Fruit fly (Drosophila melanogaster) whole organism, embryonic: ENCODE results near the gene Drgx.

Source experiments
- CG10543 ChIP-seq: fragments of 200-800 bp; sonication (Bioruptor generic); optimal IDR thresholded peaks from 3 replicates; lab custom pipeline; 2017; ENCODE audit warnings: missing biosample characterization, mild to moderate bottlenecking, missing genetic modification characterization, moderate library complexity
- CG10959 ChIP-seq: fragments of 200-800 bp; sonication (Bioruptor generic); IDR thresholded peaks from 2 replicates; pipeline ENCODE4 v1.3.6; 2022; ENCODE audit warnings: missing biosample characterization, missing genetic modification characterization
- CG11247 ChIP-seq: fragments of 200-800 bp; sonication (Bioruptor generic); IDR thresholded peaks from 2 replicates; pipeline ENCODE4 v1.3.6; 2022; ENCODE audit warnings: missing biosample characterization, missing genetic modification characterization
- CG11398 ChIP-seq: fragments of 200-800 bp; sonication (Bioruptor generic); optimal IDR thresholded peaks from 2 replicates; lab custom pipeline; 2016; ENCODE audit warnings: missing biosample characterization, missing genetic modification characterization
- CG11723 ChIP-seq: fragments of 200-800 bp; sonication (Bioruptor generic); optimal IDR thresholded peaks from 2 replicates; lab custom pipeline; 2017; ENCODE audit warnings: missing biosample characterization, mild to moderate bottlenecking, missing genetic modification characterization
- CG12942 ChIP-seq: fragments of 200-800 bp; sonication (Bioruptor generic); optimal IDR thresholded peaks from 3 replicates; lab custom pipeline; 2016; ENCODE audit warnings: missing biosample characterization, missing genetic modification characterization
- CG13287 ChIP-seq: fragments of 200-800 bp; sonication (Bioruptor generic); IDR thresholded peaks from 2 replicates; pipeline ENCODE4 v1.3.6; 2022; ENCODE audit warnings: missing biosample characterization, missing genetic modification characterization; ENCODE audit not compliant: partially characterized antibody
- CG14965 ChIP-seq: fragments of 200-800 bp; sonication (Bioruptor generic); optimal IDR thresholded peaks from 2 replicates; lab custom pipeline; 2016; ENCODE audit warnings: missing biosample characterization, missing genetic modification characterization, borderline replicate concordance
- CG15073 ChIP-seq: fragments of 200-800 bp; sonication (Bioruptor generic); optimal IDR thresholded peaks from 2 replicates; lab custom pipeline; 2016; ENCODE audit warnings: missing biosample characterization, missing genetic modification characterization
- CG1602 ChIP-seq: fragments of 200-800 bp; sonication (Bioruptor generic); optimal IDR thresholded peaks from 3 replicates; lab custom pipeline; 2016; ENCODE audit warnings: missing biosample characterization, missing genetic modification characterization
- CG17568 ChIP-seq: fragments of 200-800 bp; sonication (Bioruptor generic); optimal IDR thresholded peaks from 2 replicates; lab custom pipeline; 2018; ENCODE audit warnings: missing biosample characterization, mild to moderate bottlenecking, missing genetic modification characterization, moderate library complexity
- CG1832 ChIP-seq: fragments of 200-800 bp; sonication (Bioruptor generic); optimal IDR thresholded peaks from 2 replicates; lab custom pipeline; 2017; ENCODE audit warnings: missing biosample characterization, mild to moderate bottlenecking, missing genetic modification characterization, inconsistent platforms
- CG2129 ChIP-seq: fragments of 200-800 bp; sonication (Bioruptor generic); IDR thresholded peaks from 2 replicates; pipeline ENCODE4 v1.3.6; 2022; ENCODE audit warnings: missing biosample characterization, missing genetic modification characterization; ENCODE audit not compliant: partially characterized antibody
- CG34376 ChIP-seq: fragments of 200-800 bp; sonication (Bioruptor generic); optimal IDR thresholded peaks from 2 replicates; lab custom pipeline; 2018; ENCODE audit warnings: missing biosample characterization, mild to moderate bottlenecking, missing genetic modification characterization
- CG4282 ChIP-seq: fragments of 200-800 bp; sonication (Bioruptor generic); optimal IDR thresholded peaks from 2 replicates; lab custom pipeline; 2016; ENCODE audit warnings: missing biosample characterization, missing genetic modification characterization
- CG4328 ChIP-seq: fragments of 200-800 bp; sonication (Bioruptor generic); optimal IDR thresholded peaks from 3 replicates; lab custom pipeline; 2017; ENCODE audit warnings: missing biosample characterization, missing genetic modification reagents, missing genetic modification characterization
- CG6765 ChIP-seq: fragments of 200-800 bp; sonication (Bioruptor generic); optimal IDR thresholded peaks from 3 replicates; lab custom pipeline; 2017; ENCODE audit warnings: missing biosample characterization, mild to moderate bottlenecking, missing genetic modification characterization
- CG7963 ChIP-seq: fragments of 200-800 bp; sonication (Bioruptor generic); IDR thresholded peaks from 3 replicates; pipeline ENCODE4 v1.3.6; 2022; ENCODE audit warnings: missing biosample characterization, missing genetic modification characterization; ENCODE audit not compliant: partially characterized antibody
- CTCF ChIP-seq: fragments of 200-800 bp; sonication (Bioruptor generic); optimal IDR thresholded peaks from 2 replicates; lab custom pipeline; 2017; ENCODE audit warnings: missing biosample characterization, mild to moderate bottlenecking, missing genetic modification characterization, moderate library complexity
- CkIIα-i1 ChIP-seq: fragments of 200-800 bp; sonication (Bioruptor generic); IDR thresholded peaks from 2 replicates; pipeline ENCODE4 v1.3.6; 2022; ENCODE audit warnings: missing biosample characterization, missing genetic modification characterization
- Drgx ChIP-seq: fragments of 200-800 bp; sonication (Bioruptor generic); IDR thresholded peaks from 2 replicates; pipeline ENCODE4 v1.3.6; 2022; ENCODE audit warnings: missing biosample characterization, missing genetic modification characterization
- GATAe ChIP-seq: fragments of 200-800 bp; sonication (Bioruptor generic); conservative IDR thresholded peaks from 2 replicates; pipeline ENCODE4 v1.3.6; 2022; ENCODE audit warnings: missing biosample characterization, missing genetic modification characterization
- HLH4C ChIP-seq: fragments of 200-800 bp; sonication (Bioruptor generic); IDR thresholded peaks from 3 replicates; pipeline ENCODE4 v1.3.6; 2022; ENCODE audit warnings: missing biosample characterization, missing genetic modification characterization; ENCODE audit not compliant: partially characterized antibody
- HmgZ ChIP-seq: fragments of 200-800 bp; sonication (Bioruptor generic); optimal IDR thresholded peaks from 2 replicates; lab custom pipeline; 2018; ENCODE audit warnings: missing biosample characterization, mild to moderate bottlenecking, missing genetic modification characterization
- Med ChIP-seq: fragments of 200-800 bp; sonication (Bioruptor generic); peaks from one replicate; lab custom pipeline; 2016; ENCODE audit warnings: missing biosample characterization, missing genetic modification characterization, mild to moderate bottlenecking, inconsistent platforms, moderate library complexity
- NK7.1 ChIP-seq: fragments of 200-800 bp; sonication (Bioruptor generic); optimal IDR thresholded peaks from 3 replicates; lab custom pipeline; 2016; ENCODE audit warnings: missing biosample characterization, missing genetic modification characterization
- Trl ChIP-seq, 3 experiments: fragments of >200 bp in 2 of 3; fragments of 200-800 bp in 1 of 3; sonication (Bioruptor generic) in 1 of 3; optimal IDR thresholded peaks; 2 replicates in 1 of 3; 3 replicates in 2 of 3; lab custom pipeline; 2016 to 2017; ENCODE audit warnings: missing biosample characterization in 1 of 3, missing genetic modification characterization in 1 of 3
- ap ChIP-seq: fragments of 200-800 bp; sonication (Bioruptor generic); IDR thresholded peaks from 2 replicates; pipeline ENCODE4 v1.3.6; 2022; ENCODE audit warnings: missing biosample characterization, missing genetic modification characterization
- bbx ChIP-seq: fragments of 200-800 bp; sonication (Bioruptor generic); IDR thresholded peaks from 2 replicates; pipeline ENCODE4 v1.3.6; 2022; ENCODE audit warnings: missing biosample characterization, missing genetic modification characterization; ENCODE audit not compliant: partially characterized antibody
- btn ChIP-seq: fragments of 200-800 bp; sonication (Bioruptor generic); optimal IDR thresholded peaks from 2 replicates; lab custom pipeline; 2016; ENCODE audit warnings: missing biosample characterization, missing genetic modification characterization
- dan ChIP-seq: fragments of 200-800 bp; sonication (Bioruptor generic); IDR thresholded peaks from 2 replicates; pipeline ENCODE4 v1.3.6; 2022; ENCODE audit warnings: missing biosample characterization, missing genetic modification characterization
- emc ChIP-seq: fragments of 200-800 bp; sonication (Bioruptor generic); optimal IDR thresholded peaks from 2 replicates; lab custom pipeline; 2016; ENCODE audit warnings: missing biosample characterization, missing genetic modification characterization
- grn ChIP-seq: fragments of 200-800 bp; sonication (Bioruptor generic); optimal IDR thresholded peaks from 3 replicates; lab custom pipeline; 2017; ENCODE audit warnings: missing biosample characterization, missing genetic modification characterization
- gsb-n ChIP-seq: fragments of 200-800 bp; sonication (Bioruptor generic); optimal IDR thresholded peaks from 3 replicates; lab custom pipeline; 2018; ENCODE audit warnings: missing biosample characterization, mild to moderate bottlenecking, missing genetic modification characterization
- lilli ChIP-seq: fragments of 200-800 bp; sonication (Bioruptor generic); optimal IDR thresholded peaks from 3 replicates; lab custom pipeline; 2016; ENCODE audit warnings: missing biosample characterization, missing genetic modification characterization
- lov ChIP-seq, 2 experiments: fragments of 200-800 bp in 1 of 2; fragments of >200 bp in 1 of 2; sonication (Bioruptor generic) in 1 of 2; IDR thresholded peaks in 1 of 2; optimal IDR thresholded peaks in 1 of 2; 2 replicates in 1 of 2; 3 replicates in 1 of 2; pipeline versions ENCODE4 v1.3.6 to Lab custom; 2017 to 2022; ENCODE audit warnings: missing biosample characterization in 1 of 2, missing genetic modification characterization in 1 of 2
- mirr ChIP-seq: fragments of 200-800 bp; sonication (Bioruptor generic); optimal IDR thresholded peaks from 3 replicates; lab custom pipeline; 2018; ENCODE audit warnings: missing biosample characterization, mild to moderate bottlenecking, missing genetic modification characterization
- nmo ChIP-seq: fragments of 200-800 bp; sonication (Bioruptor generic); optimal IDR thresholded peaks from 2 replicates; lab custom pipeline; 2018; ENCODE audit warnings: missing biosample characterization, mild to moderate bottlenecking, missing genetic modification characterization, moderate library complexity
- onecut ChIP-seq: fragments of 200-800 bp; sonication (Bioruptor generic); IDR thresholded peaks from 2 replicates; pipeline ENCODE4 v1.3.6; 2022; ENCODE audit warnings: missing biosample characterization, missing genetic modification characterization
- pfk ChIP-seq: fragments of 200-800 bp; sonication (Bioruptor generic); optimal IDR thresholded peaks from 2 replicates; lab custom pipeline; 2018; ENCODE audit warnings: missing biosample characterization, mild to moderate bottlenecking, missing genetic modification characterization, moderate library complexity
- run ChIP-seq: fragments of 200-800 bp; sonication (Bioruptor generic); optimal IDR thresholded peaks from 3 replicates; lab custom pipeline; 2018; ENCODE audit warnings: missing biosample characterization, mild to moderate bottlenecking, missing genetic modification characterization
- sd ChIP-seq: fragments of 200-800 bp; sonication (Bioruptor generic); optimal IDR thresholded peaks from 3 replicates; lab custom pipeline; 2018; ENCODE audit warnings: missing biosample characterization, mild to moderate bottlenecking, missing genetic modification characterization, moderate library complexity
- seq ChIP-seq: fragments of 200-800 bp; sonication (Bioruptor generic); IDR thresholded peaks from 2 replicates; pipeline ENCODE4 v1.3.6; 2022; ENCODE audit warnings: missing biosample characterization, missing genetic modification characterization
- sima ChIP-seq: fragments of 200-800 bp; sonication (Bioruptor generic); optimal IDR thresholded peaks from 2 replicates; lab custom pipeline; 2016; ENCODE audit warnings: missing biosample characterization, missing genetic modification characterization
- sna ChIP-seq: fragments of 200-800 bp; sonication (Bioruptor generic); IDR thresholded peaks from 2 replicates; pipeline ENCODE4 v1.3.6; 2022; ENCODE audit warnings: missing biosample characterization, missing genetic modification characterization; ENCODE audit not compliant: partially characterized antibody
- sr ChIP-seq: fragments of 200-800 bp; sonication (Bioruptor generic); IDR thresholded peaks from 3 replicates; pipeline ENCODE4 v1.3.6; 2022; ENCODE audit warnings: missing biosample characterization, missing genetic modification characterization
- tap ChIP-seq: fragments of 200-800 bp; optimal IDR thresholded peaks from 3 replicates; lab custom pipeline; 2019; ENCODE audit warnings: missing biosample characterization, mild to moderate bottlenecking, missing genetic modification characterization, moderate library complexity
- tna ChIP-seq: fragments of 200-800 bp; sonication (Bioruptor generic); IDR thresholded peaks from 2 replicates; pipeline ENCODE4 v1.3.6; 2022; ENCODE audit warnings: missing biosample characterization, missing genetic modification characterization; ENCODE audit not compliant: partially characterized antibody
- trem ChIP-seq: fragments of 200-800 bp; optimal IDR thresholded peaks from 3 replicates; lab custom pipeline; 2019; ENCODE audit warnings: missing biosample characterization, mild to moderate bottlenecking, missing genetic modification characterization, moderate library complexity
- twi ChIP-seq: fragments of 200-800 bp; optimal IDR thresholded peaks from 2 replicates; lab custom pipeline; 2019; ENCODE audit warnings: missing biosample characterization, mild to moderate bottlenecking, missing genetic modification characterization, moderate library complexity

Drgx gene

DNA sequence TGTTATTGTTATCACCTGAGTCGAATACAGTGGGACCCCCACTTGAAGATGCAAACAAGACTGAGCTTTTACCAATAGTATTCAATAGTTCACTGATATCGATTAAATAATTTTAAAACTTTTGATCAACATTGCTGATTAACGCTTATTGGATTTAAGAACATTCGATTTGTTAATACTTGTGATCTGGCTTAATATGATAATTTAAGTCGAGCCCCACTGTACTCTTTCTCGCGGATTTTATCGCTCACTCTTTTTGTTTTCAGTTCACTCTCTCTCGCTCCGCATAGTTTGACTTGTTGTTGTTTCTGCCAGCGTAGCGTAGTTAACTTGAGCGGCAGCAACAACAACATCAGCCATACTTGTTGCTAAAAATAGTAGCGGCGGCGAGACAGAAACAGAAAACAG lies 6.8 kb upstream of the Drgx start (continued):
- TF ChIP-seq CG14965, result peak; percentile 87
- TF ChIP-seq CG12942 (GFP tag; lab: Kevin White, UChicago), result peak; percentile 96
- TF ChIP-seq twi, result peak; percentile 96
- peak; percentile 98 for TF ChIP-seq CG17568 (GFP tag; lab: Kevin White, UChicago)
- peak; percentile 99 for TF ChIP-seq tap (tag; lab: Kevin White, UChicago)
- no peak; the same call in 1 of the 2 replicates for TF ChIP-seq dan (GFP tag; lab: Robert Waterston, UW)
- no peak for TF ChIP-seq tna
- peak; percentile 35 for TF ChIP-seq CG13287 (GFP tag; lab: Robert Waterston, UW)
- peak; percentile 96 for TF ChIP-seq CG1602
- TF ChIP-seq GATAe (GFP tag; lab: Robert Waterston, UW), result peak; percentile 97
- TF ChIP-seq CG6765 (GFP tag; lab: Kevin White, UChicago), result peak; percentile 97
- TF ChIP-seq seq (GFP tag; lab: Robert Waterston, UW), result peak; percentile 98
- peak; percentile 94 for TF ChIP-seq emc (GFP tag; lab: Kevin White, UChicago)
- TF ChIP-seq Trl (optimal IDR thresholded peaks at IDR 0.05; lab: Kevin White, UChicago), result peak; percentile 78 to 89
- peak; percentile 98 for TF ChIP-seq Trl (GFP tag; optimal IDR thresholded peaks at IDR 0.05; lab: Kevin White, UChicago)
- peak; percentile 86 for TF ChIP-seq sr
- TF ChIP-seq CG11247 (GFP tag; lab: Robert Waterston, UW), result peak; percentile 96
- TF ChIP-seq btn, result peak; percentile 96
- TF ChIP-seq CkIIα-i1 (GFP tag; lab: Robert Waterston, UW), result peak; percentile 86
- peak; percentile 95 for TF ChIP-seq sd (tag; lab: Kevin White, UChicago)
- peak; percentile 98 for TF ChIP-seq CG11723 (GFP tag; lab: Kevin White, UChicago)
- no peak for TF ChIP-seq lov (optimal IDR thresholded peaks at IDR 0.05; lab: Kevin White, UChicago)
- peak; percentile 98 for TF ChIP-seq lov (GFP tag; IDR thresholded peaks at IDR 0.05; lab: Robert Waterston, UW)
- TF ChIP-seq sima (GFP tag; lab: Kevin White, UChicago), result peak; percentile 95
- TF ChIP-seq CG15073, result peak; percentile 85
- TF ChIP-seq sna (GFP tag; lab: Robert Waterston, UW), result no peak
- no peak for TF ChIP-seq bbx (GFP tag; lab: Robert Waterston, UW)
- TF ChIP-seq trem (tag; lab: Kevin White, UChicago), result peak; percentile 96
- peak; percentile 71 for TF ChIP-seq CTCF (GFP tag; lab: Kevin White, UChicago)
- peak; percentile 100 for TF ChIP-seq Drgx (GFP tag; lab: Robert Waterston, UW)
- TF ChIP-seq CG7963 (GFP tag; lab: Robert Waterston, UW), result no peak
- peak; percentile 98 for TF ChIP-seq CG4328 (GFP tag; lab: Kevin White, UChicago)
- peak; percentile 96 for TF ChIP-seq ap (GFP tag; lab: Robert Waterston, UW)
- peak; percentile 94 for TF ChIP-seq grn
- peak; percentile 97 for TF ChIP-seq NK7.1 (GFP tag; lab: Kevin White, UChicago)
- peak; percentile 98 for TF ChIP-seq lilli (GFP tag; lab: Kevin White, UChicago)
- TF ChIP-seq HLH4C (GFP tag; lab: Robert Waterston, UW), result no peak
- TF ChIP-seq CG4282 (GFP tag; lab: Kevin White, UChicago), result peak; percentile 95
- peak; percentile 97 for TF ChIP-seq run (tag; lab: Kevin White, UChicago)
- no peak for TF ChIP-seq CG1832 (GFP tag; lab: Kevin White, UChicago)
- TF ChIP-seq CG11398 (GFP tag; lab: Kevin White, UChicago), result peak; percentile 97
- peak; percentile 99 for TF ChIP-seq CG34376
- TF ChIP-seq HmgZ (tag; lab: Kevin White, UChicago), result peak; percentile 99
- TF ChIP-seq CG10959 (GFP tag; lab: Robert Waterston, UW), result peak; percentile 97
- TF ChIP-seq Med (GFP tag; lab: Kevin White, UChicago), result peak; percentile 100
- peak; percentile 99 for TF ChIP-seq mirr (GFP tag; lab: Kevin White, UChicago)
- peak; percentile 99 for TF ChIP-seq CG10543 (GFP tag; lab: Kevin White, UChicago)
- peak; percentile 76 for TF ChIP-seq pfk (GFP tag; lab: Kevin White, UChicago)
- no peak for TF ChIP-seq CG2129 (GFP tag; lab: Robert Waterston, UW)
- TF ChIP-seq nmo (GFP tag; lab: Kevin White, UChicago), result peak; percentile 98
- peak; percentile 98 for TF ChIP-seq gsb-n (tag; lab: Kevin White, UChicago)
- peak; percentile 96 for TF ChIP-seq onecut (GFP tag; lab: Robert Waterston, UW)
